Fruit fly (Drosophila melanogaster) whole organism, embryonic: ENCODE measurements around the gene CG15249.

Experiments used
- Ada2b ChIP-seq: fragments of 200-800 bp; sonication (Bioruptor generic); IDR thresholded peaks from 2 replicates; pipeline ENCODE4 v1.3.6; 2022; ENCODE audit warnings: missing biosample characterization, missing genetic modification characterization
- Bdp1 ChIP-seq: fragments of 200-800 bp; sonication (Bioruptor generic); optimal IDR thresholded peaks from 3 replicates; lab custom pipeline; 2016; ENCODE audit warnings: missing biosample characterization, missing genetic modification characterization
- CG10959 ChIP-seq: fragments of 200-800 bp; sonication (Bioruptor generic); IDR thresholded peaks from 2 replicates; pipeline ENCODE4 v1.3.6; 2022; ENCODE audit warnings: missing biosample characterization, missing genetic modification characterization
- CG11247 ChIP-seq: fragments of 200-800 bp; sonication (Bioruptor generic); IDR thresholded peaks from 2 replicates; pipeline ENCODE4 v1.3.6; 2022; ENCODE audit warnings: missing biosample characterization, missing genetic modification characterization
- CG12769 ChIP-seq: fragments of 200-800 bp; sonication (Bioruptor generic); optimal IDR thresholded peaks from 2 replicates; lab custom pipeline; 2019; ENCODE audit warnings: missing biosample characterization, mild to moderate bottlenecking, missing genetic modification characterization, moderate library complexity
- CG14014 ChIP-seq: fragments of 200-800 bp; sonication (Bioruptor generic); IDR thresholded peaks from 2 replicates; pipeline ENCODE4 v1.3.6; 2022; ENCODE audit warnings: missing biosample characterization, missing genetic modification characterization
- CG15696 ChIP-seq: fragments of 200-800 bp; sonication (Bioruptor generic); optimal IDR thresholded peaks from 2 replicates; lab custom pipeline; 2019; ENCODE audit warnings: missing biosample characterization, mild to moderate bottlenecking, missing genetic modification characterization, moderate library complexity
- CG18599 ChIP-seq: fragments of 200-800 bp; sonication (Bioruptor generic); optimal IDR thresholded peaks from 3 replicates; lab custom pipeline; 2017; ENCODE audit warnings: missing biosample characterization, missing genetic modification characterization, mild to moderate bottlenecking, moderate library complexity, missing genetic modification reagents
- CG2712 ChIP-seq: fragments of 200-800 bp; optimal IDR thresholded peaks from 3 replicates; lab custom pipeline; 2019; ENCODE audit warnings: missing biosample characterization, mild to moderate bottlenecking, missing genetic modification characterization, moderate library complexity
- CG30431 ChIP-seq: fragments of 200-800 bp; sonication (Bioruptor generic); optimal IDR thresholded peaks from 2 replicates; lab custom pipeline; 2017; ENCODE audit warnings: missing biosample characterization, missing genetic modification characterization
- CG33213 ChIP-seq: fragments of 200-800 bp; sonication (Bioruptor generic); optimal IDR thresholded peaks from 3 replicates; lab custom pipeline; 2016; ENCODE audit warnings: missing biosample characterization, missing genetic modification characterization
- CG6254 ChIP-seq: fragments of 200-800 bp; sonication (Bioruptor generic); optimal IDR thresholded peaks from 3 replicates; lab custom pipeline; 2017; ENCODE audit warnings: mild to moderate bottlenecking, missing biosample characterization, missing genetic modification reagents, missing genetic modification characterization
- CG8765 ChIP-seq: fragments of 200-800 bp; sonication (Bioruptor generic); IDR thresholded peaks from 2 replicates; pipeline ENCODE4 v1.3.6; 2022; ENCODE audit warnings: missing biosample characterization, missing genetic modification characterization
- CG9215 ChIP-seq: fragments of 200-800 bp; sonication (Bioruptor generic); IDR thresholded peaks from 2 replicates; pipeline ENCODE4 v1.3.6; 2022; ENCODE audit warnings: missing biosample characterization, missing genetic modification characterization
- CrebB ChIP-seq: fragments of 200-800 bp; sonication (Bioruptor generic); optimal IDR thresholded peaks from 3 replicates; lab custom pipeline; 2018; ENCODE audit warnings: missing biosample characterization, mild to moderate bottlenecking, missing genetic modification characterization
- Doc2 ChIP-seq: fragments of 200-800 bp; sonication (Bioruptor generic); IDR thresholded peaks from 2 replicates; pipeline ENCODE4 v1.3.6; 2022; ENCODE audit warnings: missing biosample characterization, missing genetic modification characterization
- Eip74EF ChIP-seq, 2 experiments: fragments of 200-800 bp in 1 of 2; fragments of >200 bp in 1 of 2; sonication (Bioruptor generic) in 1 of 2; optimal IDR thresholded peaks; 2 replicates each; lab custom pipeline; 2017 to 2019; ENCODE audit warnings: missing biosample characterization in 2 of 2, missing genetic modification characterization in 2 of 2, mild to moderate bottlenecking in 1 of 2, moderate library complexity in 1 of 2
- H15 ChIP-seq: fragments of 200-800 bp; sonication (Bioruptor generic); IDR thresholded peaks from 3 replicates; pipeline ENCODE4 v1.3.6; 2022; ENCODE audit warnings: missing biosample characterization, missing genetic modification characterization
- HHEX ChIP-seq: fragments of 200-800 bp; sonication (Bioruptor generic); optimal IDR thresholded peaks from 3 replicates; lab custom pipeline; 2017; ENCODE audit warnings: missing biosample characterization, mild to moderate bottlenecking, missing genetic modification characterization, missing genetic modification reagents
- Hey ChIP-seq: fragments of 200-800 bp; sonication (Bioruptor generic); optimal IDR thresholded peaks from 3 replicates; lab custom pipeline; 2018; ENCODE audit warnings: missing biosample characterization, mild to moderate bottlenecking, missing genetic modification characterization
- HmgZ ChIP-seq: fragments of 200-800 bp; sonication (Bioruptor generic); optimal IDR thresholded peaks from 2 replicates; lab custom pipeline; 2018; ENCODE audit warnings: missing biosample characterization, mild to moderate bottlenecking, missing genetic modification characterization
- Hr3 ChIP-seq: fragments of 200-800 bp; sonication (Bioruptor generic); optimal IDR thresholded peaks from 3 replicates; lab custom pipeline; 2016; ENCODE audit warnings: missing biosample characterization, missing genetic modification characterization
- MBD-R2 ChIP-seq: fragments of 200-800 bp; sonication (Bioruptor generic); IDR thresholded peaks from 2 replicates; pipeline ENCODE4 v1.3.6; 2022; ENCODE audit warnings: missing biosample characterization, missing genetic modification characterization
- Med ChIP-seq: fragments of 200-800 bp; sonication (Bioruptor generic); peaks from one replicate; lab custom pipeline; 2016; ENCODE audit warnings: missing biosample characterization, missing genetic modification characterization, mild to moderate bottlenecking, inconsistent platforms, moderate library complexity
- Meics ChIP-seq: fragments of 200-800 bp; sonication (Bioruptor generic); optimal IDR thresholded peaks from 2 replicates; lab custom pipeline; 2017; ENCODE audit warnings: missing biosample characterization, mild to moderate bottlenecking, missing genetic modification characterization
- Neu2 ChIP-seq: fragments of 200-800 bp; sonication (Bioruptor generic); optimal IDR thresholded peaks from 3 replicates; lab custom pipeline; 2016; ENCODE audit warnings: missing biosample characterization, missing genetic modification characterization, borderline replicate concordance
- Pdp1 ChIP-seq, 2 experiments: fragments of 200-800 bp; sonication (Bioruptor generic); optimal IDR thresholded peaks; 3 replicates each; lab custom pipeline; 2016; ENCODE audit warnings: missing biosample characterization in 2 of 2, missing genetic modification characterization in 2 of 2, mild to moderate bottlenecking in 1 of 2, moderate library complexity in 1 of 2
- Rfx ChIP-seq: fragments of 200-800 bp; sonication (Bioruptor generic); IDR thresholded peaks from 2 replicates; pipeline ENCODE4 v1.3.6; 2022; ENCODE audit warnings: missing biosample characterization, missing genetic modification characterization
- Rx ChIP-seq: fragments of 200-800 bp; sonication (Bioruptor generic); IDR thresholded peaks from 2 replicates; pipeline ENCODE4 v1.3.6; 2022; ENCODE audit warnings: missing biosample characterization, missing genetic modification characterization
- Tbp ChIP-seq: fragments of >200 bp; optimal IDR thresholded peaks from 2 replicates; lab custom pipeline; 2018; ENCODE audit warnings: missing biosample characterization, missing genetic modification characterization
- bbx ChIP-seq: fragments of 200-800 bp; sonication (Bioruptor generic); IDR thresholded peaks from 2 replicates; pipeline ENCODE4 v1.3.6; 2022; ENCODE audit warnings: missing biosample characterization, missing genetic modification characterization; ENCODE audit not compliant: partially characterized antibody
- bcd ChIP-seq: fragments of 200-800 bp; sonication (Bioruptor generic); optimal IDR thresholded peaks from 2 replicates; lab custom pipeline; 2017; ENCODE audit warnings: missing biosample characterization, mild to moderate bottlenecking, missing genetic modification characterization
- caup ChIP-seq: fragments of 200-800 bp; sonication (Bioruptor generic); optimal IDR thresholded peaks from 3 replicates; lab custom pipeline; 2017; ENCODE audit warnings: missing biosample characterization, mild to moderate bottlenecking, missing genetic modification characterization, moderate library complexity; ENCODE audit not compliant: severe bottlenecking
- dati ChIP-seq: fragments of 200-800 bp; sonication (Bioruptor generic); IDR thresholded peaks from 2 replicates; pipeline ENCODE4 v1.3.6; 2022; ENCODE audit warnings: missing biosample characterization, missing genetic modification characterization
- fd3F ChIP-seq: fragments of 200-800 bp; sonication (Bioruptor generic); optimal IDR thresholded peaks from 2 replicates; lab custom pipeline; 2018; ENCODE audit warnings: missing biosample characterization, mild to moderate bottlenecking, missing genetic modification characterization, moderate library complexity
- fd64A ChIP-seq: fragments of 200-800 bp; sonication (Bioruptor generic); optimal IDR thresholded peaks from 3 replicates; lab custom pipeline; 2018; ENCODE audit warnings: missing biosample characterization, mild to moderate bottlenecking, missing genetic modification characterization
- grn ChIP-seq: fragments of 200-800 bp; sonication (Bioruptor generic); optimal IDR thresholded peaks from 3 replicates; lab custom pipeline; 2017; ENCODE audit warnings: missing biosample characterization, missing genetic modification characterization
- hbn ChIP-seq: fragments of 200-800 bp; sonication (Bioruptor generic); IDR thresholded peaks from 2 replicates; pipeline ENCODE4 v1.3.6; 2022; ENCODE audit warnings: missing biosample characterization, missing genetic modification characterization; ENCODE audit not compliant: partially characterized antibody
- insv ChIP-seq, 2 experiments: fragments of 200-800 bp; sonication (Bioruptor generic); optimal IDR thresholded peaks; 3 replicates each; lab custom pipeline; 2016 to 2018; ENCODE audit warnings: missing biosample characterization in 2 of 2, missing genetic modification characterization in 2 of 2
- mam ChIP-seq: fragments of 200-800 bp; sonication (Bioruptor generic); optimal IDR thresholded peaks from 3 replicates; lab custom pipeline; 2016; ENCODE audit warnings: missing biosample characterization, missing genetic modification characterization
- mld ChIP-seq: fragments of 200-800 bp; sonication (Bioruptor generic); IDR thresholded peaks from 3 replicates; pipeline ENCODE4 v1.3.6; 2022; ENCODE audit warnings: missing biosample characterization, missing genetic modification characterization; ENCODE audit not compliant: partially characterized antibody
- nerfin-1 ChIP-seq: fragments of 200-800 bp; sonication (Bioruptor generic); optimal IDR thresholded peaks from 3 replicates; lab custom pipeline; 2019; ENCODE audit warnings: missing biosample characterization, mild to moderate bottlenecking, missing genetic modification characterization, moderate library complexity
- nom ChIP-seq: fragments of 200-800 bp; sonication (Bioruptor generic); optimal IDR thresholded peaks from 2 replicates; lab custom pipeline; 2017; ENCODE audit warnings: missing biosample characterization, missing genetic modification characterization, mild to moderate bottlenecking, moderate library complexity, missing genetic modification reagents
- pfk ChIP-seq: fragments of 200-800 bp; sonication (Bioruptor generic); optimal IDR thresholded peaks from 2 replicates; lab custom pipeline; 2018; ENCODE audit warnings: missing biosample characterization, mild to moderate bottlenecking, missing genetic modification characterization, moderate library complexity
- row ChIP-seq: fragments of 200-800 bp; sonication (Bioruptor generic); IDR thresholded peaks from 3 replicates; pipeline ENCODE4 v1.3.6; 2022; ENCODE audit warnings: missing biosample characterization, missing genetic modification characterization
- seq ChIP-seq: fragments of 200-800 bp; sonication (Bioruptor generic); IDR thresholded peaks from 2 replicates; pipeline ENCODE4 v1.3.6; 2022; ENCODE audit warnings: missing biosample characterization, missing genetic modification characterization
- slbo ChIP-seq: fragments of 200-800 bp; sonication (Bioruptor generic); IDR thresholded peaks from 2 replicates; pipeline ENCODE4 v1.3.6; 2022; ENCODE audit warnings: missing biosample characterization, missing genetic modification characterization
- slou ChIP-seq: fragments of 200-800 bp; sonication (Bioruptor generic); optimal IDR thresholded peaks from 3 replicates; lab custom pipeline; 2016; ENCODE audit warnings: missing biosample characterization, missing genetic modification characterization
- tx ChIP-seq: fragments of 200-800 bp; sonication (Bioruptor generic); optimal IDR thresholded peaks from 2 replicates; lab custom pipeline; 2016; ENCODE audit warnings: missing biosample characterization, missing genetic modification characterization
- unpg ChIP-seq: fragments of 200-800 bp; sonication (Bioruptor generic); optimal IDR thresholded peaks from 3 replicates; lab custom pipeline; 2018; ENCODE audit warnings: missing biosample characterization, mild to moderate bottlenecking, missing genetic modification characterization, moderate library complexity
- zf30C ChIP-seq: fragments of 200-800 bp; sonication (Bioruptor generic); optimal IDR thresholded peaks from 3 replicates; lab custom pipeline; 2018; ENCODE audit warnings: missing biosample characterization, mild to moderate bottlenecking, missing genetic modification characterization

The CG15249 gene

dm6 chrX:9871632-9872031 lies 27.8 kb downstream of the CG15249 start, which contains the start of gene CG45061 (continued):
- TF ChIP-seq Meics (no peak), pfk (GFP tag; lab: Kevin White, UChicago) (no peak), mam (GFP tag; lab: Kevin White, UChicago) (peak; percentile 12), slou (GFP tag; lab: Kevin White, UChicago) (no peak), bcd (GFP tag; lab: Kevin White, UChicago) (no peak), mld (GFP tag; lab: Robert Waterston, UW) (no peak), zf30C (no peak), CG2712 (tag; lab: Kevin White, UChicago) (no peak), slbo (peak; percentile 34; the same call in 1 of the 2 replicates), Hey (tag; lab: Kevin White, UChicago) (peak; percentile 12), seq (no peak), Med (GFP tag; lab: Kevin White, UChicago) (peak; percentile 82), tx (GFP tag; lab: Kevin White, UChicago) (no peak), CG14014 (GFP tag; lab: Robert Waterston, UW) (peak; percentile 22; the same call in 1 of the 2 replicates), CG15696 (tag; lab: Kevin White, UChicago) (no peak), CG30431 (GFP tag; lab: Kevin White, UChicago) (no peak), CrebB (tag; lab: Kevin White, UChicago) (no peak), CG6254 (no peak), CG33213 (GFP tag; lab: Kevin White, UChicago) (no peak), Ada2b (GFP tag; lab: Robert Waterston, UW) (no peak), fd64A (GFP tag; lab: Kevin White, UChicago) (no peak), row (GFP tag; lab: Robert Waterston, UW) (peak; percentile 56; the same call in 2 of the 3 replicates), Doc2 (GFP tag; lab: Robert Waterston, UW) (no peak), CG11247 (GFP tag; lab: Robert Waterston, UW) (no peak), Neu2 (no peak), CG12769 (tag; lab: Kevin White, UChicago) (peak; percentile 71), CG9215 (GFP tag; lab: Robert Waterston, UW) (0 out of 2 replicates have a peak, but pooled peaks have one; percentile 10), Tbp (GFP tag; lab: Kevin White, UChicago) (no peak), HmgZ (peak; percentile 29), Eip74EF (GFP tag; optimal IDR thresholded peaks at IDR 0.05; lab: Kevin White, UChicago) (no peak), CG8765 (GFP tag; lab: Robert Waterston, UW) (no peak), Hr3 (GFP tag; lab: Kevin White, UChicago) (no peak), grn (peak; percentile 56), nerfin-1 (tag; lab: Kevin White, UChicago) (no peak), dati (GFP tag; lab: Robert Waterston, UW) (no peak), unpg (GFP tag; lab: Kevin White, UChicago) (no peak), H15 (GFP tag; lab: Robert Waterston, UW) (no peak), CG10959 (GFP tag; lab: Robert Waterston, UW) (no peak), MBD-R2 (GFP tag; lab: Robert Waterston, UW) (no peak), Pdp1 (GFP tag; optimal IDR thresholded peaks at IDR 0.05; lab: Kevin White, UChicago) (no peak), insv (GFP tag; optimal IDR thresholded peaks at IDR 0.05; lab: Kevin White, UChicago) (no peak), hbn (no peak), HHEX (GFP tag; lab: Kevin White, UChicago) (no peak), CG18599 (peak; percentile 60), caup (GFP tag; lab: Kevin White, UChicago) (peak; percentile 33), bbx (GFP tag; lab: Robert Waterston, UW) (no peak), fd3F (no peak), nom (GFP tag; lab: Kevin White, UChicago) (no peak), Bdp1 (GFP tag; lab: Kevin White, UChicago) (no peak), Rx (GFP tag; lab: Robert Waterston, UW) (no peak), Rfx (GFP tag; lab: Robert Waterston, UW) (peak; percentile 55)
